Fruit fly (Drosophila melanogaster) whole organism, wandering third instar larva: ENCODE measurements around the gene CG14455.

Experiments used
- Myc ChIP-seq: fragments of >200 bp; optimal IDR thresholded peaks from 2 replicates; lab custom pipeline; 2017
- OdsH ChIP-seq: fragments of 200-800 bp; sonication (Bioruptor generic); optimal IDR thresholded peaks from 2 replicates; lab custom pipeline; 2016; ENCODE audit warnings: missing biosample characterization, mild to moderate bottlenecking, missing genetic modification characterization
- br ChIP-seq: fragments of 200-800 bp; sonication (Bioruptor generic); optimal IDR thresholded peaks from 2 replicates; lab custom pipeline; 2016; ENCODE audit warnings: missing biosample characterization, missing genetic modification characterization
- dsf ChIP-seq: sonication (Bioruptor generic); optimal IDR thresholded peaks from 2 replicates; lab custom pipeline; 2016; ENCODE audit warnings: missing biosample characterization, missing genetic modification characterization, borderline replicate concordance

dm6 chr3L:22727739-22728335, 41.0 kb upstream of the CG14455 start, which contains the start of the genes CG14450 and CG11367:
- no peak for TF ChIP-seq dsf (GFP tag; lab: Kevin White, UChicago)
- TF ChIP-seq br (GFP tag; lab: Kevin White, UChicago) = no peak
- TF ChIP-seq Myc (lab: Kevin White, UChicago) = peak; percentile 95
- TF ChIP-seq OdsH = no peak
